Worm (Caenorhabditis elegans) whole organism, L4 larva: ENCODE results near the gene srj-25.

Experiments
- D1046.2 ChIP-seq: fragments of 200-800 bp; sonication (Bioruptor generic); IDR thresholded peaks from 2 replicates; pipeline ENCODE4 v1.3.6; 2022; ENCODE audit warnings: missing genetic modification characterization, missing compliant biosample characterization
- F26F4.8 ChIP-seq: fragments of 200-800 bp; sonication (Bioruptor generic); conservative IDR thresholded peaks from 2 replicates; pipeline ENCODE4 v1.3.6; 2022; ENCODE audit warnings: missing genetic modification characterization, missing compliant biosample characterization
- R02D3.7 ChIP-seq: fragments of 150-350 bp; sonication (generic microtip); optimal IDR thresholded peaks from 3 replicates; lab custom pipeline; 2014; ENCODE audit warnings: missing biosample characterization, missing genetic modification characterization
- Y75B8A.6 ChIP-seq: fragments of 200-800 bp; sonication (Bioruptor generic); IDR thresholded peaks from 2 replicates; pipeline ENCODE4 v1.3.6; 2022; ENCODE audit warnings: missing genetic modification reagents, missing genetic modification characterization, missing compliant biosample characterization
- ZK337.2 ChIP-seq: fragments of 200-800 bp; sonication (Bioruptor generic); IDR thresholded peaks from 2 replicates; pipeline ENCODE4 v1.3.6; 2022; ENCODE audit warnings: missing genetic modification reagents, missing genetic modification characterization, missing compliant biosample characterization
- ama-1 ChIP-seq: fragments of 150-350 bp; optimal IDR thresholded peaks from 2 replicates; lab custom pipeline; 2014; ENCODE audit warnings: inconsistent platforms, mixed read lengths
- arid-1 ChIP-seq: fragments of 200-800 bp; sonication (Bioruptor generic); conservative IDR thresholded peaks from 2 replicates; pipeline ENCODE4 v1.3.6; 2022; ENCODE audit warnings: missing genetic modification reagents, missing genetic modification characterization, missing compliant biosample characterization
- ceh-20 ChIP-seq: fragments of 200-800 bp; sonication (Bioruptor generic); IDR thresholded peaks from 2 replicates; pipeline ENCODE4 v1.3.6; 2022; ENCODE audit warnings: missing genetic modification reagents, missing genetic modification characterization, missing compliant biosample characterization
- ceh-32 ChIP-seq: sonication (generic microtip); optimal IDR thresholded peaks from 2 replicates; lab custom pipeline; 2016; ENCODE audit warnings: mild to moderate bottlenecking, missing genetic modification characterization, missing compliant biosample characterization; ENCODE audit not compliant: poor library complexity
- ceh-44 ChIP-seq: fragments of 200-800 bp; sonication (Bioruptor generic); IDR thresholded peaks from 2 replicates; pipeline ENCODE4 v1.3.6; 2022; ENCODE audit warnings: missing genetic modification reagents, missing genetic modification characterization, missing compliant biosample characterization
- ceh-82 ChIP-seq: sonication (generic microtip); optimal IDR thresholded peaks from 2 replicates; lab custom pipeline; 2017; ENCODE audit warnings: missing biosample characterization, missing genetic modification characterization
- ctbp-1 ChIP-seq: fragments of 200-800 bp; sonication (Bioruptor generic); IDR thresholded peaks from 2 replicates; pipeline ENCODE4 v1.3.6; 2022; ENCODE audit warnings: missing genetic modification reagents, missing genetic modification characterization, missing compliant biosample characterization
- daf-16 ChIP-seq, 3 experiments: sonication (generic microtip); optimal IDR thresholded peaks; 2 replicates each; lab custom pipeline; 2016 to 2017; ENCODE audit warnings: missing genetic modification characterization in 3 of 3, missing genetic modification reagents in 3 of 3, mild to moderate bottlenecking in 2 of 3, missing compliant biosample characterization in 2 of 3, missing biosample characterization in 1 of 3, moderate library complexity in 1 of 3
- daf-8 ChIP-seq: fragments of 200-800 bp; sonication (Bioruptor generic); IDR thresholded peaks from 2 replicates; pipeline ENCODE4 v1.3.6; 2022; ENCODE audit warnings: missing genetic modification characterization, missing compliant biosample characterization
- dmd-8 ChIP-seq: fragments of 200-800 bp; sonication (Bioruptor generic); IDR thresholded peaks from 2 replicates; pipeline ENCODE4 v1.3.6; 2022; ENCODE audit warnings: missing genetic modification characterization, missing compliant biosample characterization
- duxl-1 ChIP-seq: sonication (generic microtip); optimal IDR thresholded peaks from 2 replicates; lab custom pipeline; 2016; ENCODE audit warnings: mild to moderate bottlenecking, missing genetic modification characterization, moderate library complexity, missing compliant biosample characterization; ENCODE audit not compliant: poor library complexity
- egl-43 ChIP-seq: fragments of 200-800 bp; sonication (Bioruptor generic); IDR thresholded peaks from 2 replicates; pipeline ENCODE4 v1.3.6; 2022; ENCODE audit warnings: missing genetic modification reagents, missing genetic modification characterization, missing compliant biosample characterization
- fos-1 ChIP-seq: fragments of 150-350 bp; optimal IDR thresholded peaks from 2 replicates; lab custom pipeline; 2014; ENCODE audit warnings: missing biosample characterization, missing genetic modification characterization
- gei-8 ChIP-seq: fragments of 200-800 bp; sonication (Bioruptor generic); optimal IDR thresholded peaks from 2 replicates; lab custom pipeline; 2018; ENCODE audit warnings: mild to moderate bottlenecking, missing genetic modification characterization, missing compliant biosample characterization
- lin-15B ChIP-seq: fragments of 150-350 bp; sonication (generic microtip); optimal IDR thresholded peaks from 3 replicates; lab custom pipeline; 2014; ENCODE audit warnings: missing biosample characterization, missing genetic modification characterization
- lin-38 ChIP-seq: fragments of 200-800 bp; sonication (Bioruptor generic); IDR thresholded peaks from 2 replicates; pipeline ENCODE4 v1.3.6; 2022; ENCODE audit warnings: missing genetic modification reagents, missing genetic modification characterization, missing compliant biosample characterization
- lir-3 ChIP-seq: sonication (generic microtip); optimal IDR thresholded peaks from 2 replicates; lab custom pipeline; 2016; ENCODE audit warnings: mild to moderate bottlenecking, missing genetic modification characterization, missing compliant biosample characterization
- mep-1 ChIP-seq: fragments of 150-350 bp; sonication (generic microtip); optimal IDR thresholded peaks from 3 replicates; lab custom pipeline; 2014; ENCODE audit warnings: missing biosample characterization, missing genetic modification characterization
- nhr-10 ChIP-seq: fragments of 150-350 bp; optimal IDR thresholded peaks from 2 replicates; lab custom pipeline; 2014; ENCODE audit warnings: missing biosample characterization, missing genetic modification characterization
- nhr-11 ChIP-seq: fragments of 150-350 bp; optimal IDR thresholded peaks from 2 replicates; lab custom pipeline; 2014; ENCODE audit warnings: missing biosample characterization, missing genetic modification characterization
- nhr-111 ChIP-seq: fragments of 200-800 bp; sonication (Bioruptor generic); optimal IDR thresholded peaks from 2 replicates; lab custom pipeline; 2018; ENCODE audit warnings: mild to moderate bottlenecking, missing genetic modification characterization, missing compliant biosample characterization
- nhr-42 ChIP-seq: fragments of 200-800 bp; sonication (Bioruptor generic); IDR thresholded peaks from 2 replicates; pipeline ENCODE4 v1.3.6; 2022; ENCODE audit warnings: missing genetic modification characterization, missing compliant biosample characterization
- nhr-48 ChIP-seq: sonication (generic microtip); optimal IDR thresholded peaks from 2 replicates; lab custom pipeline; 2016; ENCODE audit warnings: mild to moderate bottlenecking, missing genetic modification characterization, missing compliant biosample characterization
- nhr-6 ChIP-seq: fragments of 150-350 bp; optimal IDR thresholded peaks from 2 replicates; lab custom pipeline; 2014; ENCODE audit warnings: missing biosample characterization, missing genetic modification characterization
- pha-4 ChIP-seq, 2 experiments: fragments of 150-350 bp in 1 of 2; fragments of 200-800 bp in 1 of 2; sonication (Bioruptor generic) in 1 of 2; IDR thresholded peaks in 1 of 2; optimal IDR thresholded peaks in 1 of 2; 2 replicates each; pipeline versions ENCODE4 v1.3.6 to Lab custom; 2014 to 2022; ENCODE audit warnings: missing genetic modification characterization in 2 of 2, missing genetic modification reagents in 2 of 2, missing biosample characterization in 1 of 2, missing compliant biosample characterization in 1 of 2
- rbr-2 ChIP-seq: sonication (generic microtip); optimal IDR thresholded peaks from 2 replicates; lab custom pipeline; 2016; ENCODE audit warnings: missing genotype, missing genetic modification characterization, missing compliant biosample characterization
- sdz-12 ChIP-seq: fragments of 200-800 bp; sonication (Bioruptor generic); optimal IDR thresholded peaks from 2 replicates; lab custom pipeline; 2018; ENCODE audit warnings: mild to moderate bottlenecking, missing genetic modification characterization, missing compliant biosample characterization
- set-16 ChIP-seq: fragments of 200-800 bp; sonication (Bioruptor generic); IDR thresholded peaks from 2 replicates; pipeline ENCODE4 v1.3.6; 2022; ENCODE audit warnings: missing genetic modification reagents, missing genetic modification characterization, missing compliant biosample characterization
- skn-1 ChIP-seq: fragments of 150-350 bp; optimal IDR thresholded peaks from 2 replicates; lab custom pipeline; 2014; ENCODE audit warnings: missing biosample characterization, missing genetic modification characterization
- spr-3 ChIP-seq: fragments of 200-800 bp; sonication (Bioruptor generic); optimal IDR thresholded peaks from 2 replicates; lab custom pipeline; 2018; ENCODE audit warnings: mild to moderate bottlenecking, missing genetic modification characterization, missing compliant biosample characterization
- tag-97 ChIP-seq: fragments of 200-800 bp; sonication (Bioruptor generic); IDR thresholded peaks from 2 replicates; pipeline ENCODE4 v1.3.6; 2022; ENCODE audit warnings: missing genetic modification characterization, missing compliant biosample characterization
- unc-62 ChIP-seq, 3 experiments: fragments of 150-350 bp in 1 of 3; sonication (generic microtip); optimal IDR thresholded peaks in 2 of 3; peaks in 1 of 3; 1 replicate in 1 of 3; 2 replicates in 2 of 3; lab custom pipeline; 2014 to 2017; ENCODE audit warnings: missing biosample characterization in 3 of 3, missing genetic modification characterization in 3 of 3, missing genetic modification reagents in 3 of 3, missing genotype in 1 of 3
- zfp-2 ChIP-seq: sonication (generic microtip); optimal IDR thresholded peaks from 2 replicates; lab custom pipeline; 2016; ENCODE audit warnings: mild to moderate bottlenecking, missing genetic modification characterization, missing compliant biosample characterization
- zfp-3 ChIP-seq: fragments of 200-800 bp; sonication (Bioruptor generic); conservative IDR thresholded peaks from 2 replicates; pipeline ENCODE4 v1.3.6; 2022; ENCODE audit warnings: missing genetic modification reagents, missing genetic modification characterization, missing compliant biosample characterization
- zip-2 ChIP-seq: fragments of 150-350 bp; optimal IDR thresholded peaks from 2 replicates; lab custom pipeline; 2014; ENCODE audit warnings: missing biosample characterization, missing genetic modification characterization

srj-25 gene

DNA sequence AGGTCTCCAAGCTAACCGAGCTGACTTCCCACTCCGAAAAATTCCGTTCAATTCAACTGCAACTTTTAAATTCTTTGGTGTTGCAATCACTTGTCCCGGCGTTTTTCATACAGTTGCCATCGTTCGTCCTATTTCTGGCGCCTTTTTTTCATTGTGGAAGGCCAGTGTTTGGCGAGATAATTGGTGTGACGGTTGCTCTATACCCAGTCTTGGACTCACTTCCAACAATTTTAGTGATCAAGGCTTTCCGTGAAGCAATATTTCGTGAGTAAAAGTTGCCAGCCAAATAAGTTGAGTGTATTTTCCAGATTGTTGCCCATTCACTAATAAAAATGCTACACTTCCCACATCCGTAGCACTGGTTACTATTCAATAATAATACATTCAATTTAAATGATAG lies 36.1 kb upstream of the srj-25 start:
- TF ChIP-seq D1046.2 (no peak), dmd-8 (GFP tag; lab: Robert Waterston, UW) (no peak), spr-3 (GFP tag; lab: Kevin White, UChicago) (no peak), unc-62 (GFP tag; optimal IDR thresholded peaks at IDR 0.05 in 1 of 2; lab: Kevin White, UChicago) (peak in 1 of 2 experiments; percentile 91), unc-62 (tag; optimal IDR thresholded peaks at IDR 0.05; lab: Kevin White, UChicago) (no peak), zip-2 (no peak), zfp-2 (tag; lab: Kevin White, UChicago) (no peak)
- TF ChIP-seq, all 104 proteins: peak for 1

DNA sequence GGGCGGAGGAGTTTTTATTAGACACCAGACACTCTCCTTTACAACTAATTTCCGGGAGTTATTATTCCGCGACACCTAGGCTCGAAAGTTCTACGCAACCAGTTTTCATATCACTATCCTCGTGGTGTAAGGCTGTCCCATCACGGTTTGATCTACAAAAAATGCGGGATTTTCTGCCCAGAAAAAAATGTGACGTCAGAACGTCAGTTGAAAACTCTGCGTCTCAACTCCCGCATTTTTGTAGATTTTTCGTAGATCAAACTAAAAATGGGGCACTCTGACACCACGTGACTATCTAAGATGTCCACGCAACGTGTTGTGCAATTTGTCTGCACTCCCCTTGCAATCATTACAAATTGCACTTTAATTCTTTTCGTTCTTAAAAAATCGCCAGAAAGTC lies 28.7 kb upstream of the srj-25 start, which contains the start of gene str-238:
Gene str-238 (plus strand): TSS at position 301 of the 400 bp plus-strand sequence.
- no peak for TF ChIP-seq ceh-20 (GFP tag; lab: Robert Waterston, UW)
- TF ChIP-seq F26F4.8, result no peak
- TF ChIP-seq nhr-111 (GFP tag; lab: Kevin White, UChicago), result no peak
- no peak for TF ChIP-seq nhr-11 (tag; lab: Kevin White, UChicago)
- no peak for TF ChIP-seq lir-3 (tag; lab: Kevin White, UChicago)
- TF ChIP-seq ZK337.2, result no peak
- no peak for TF ChIP-seq nhr-42 (GFP tag; lab: Robert Waterston, UW)
- no peak for TF ChIP-seq arid-1 (GFP tag; lab: Robert Waterston, UW)
- TF ChIP-seq R02D3.7 (tag; lab: Kevin White, UChicago), result no peak
- no peak for TF ChIP-seq ceh-32 (tag; lab: Kevin White, UChicago)
- TF ChIP-seq nhr-10 (tag; lab: Kevin White, UChicago), result no peak
- no peak for TF ChIP-seq nhr-6 (tag; lab: Kevin White, UChicago)
- no peak for TF ChIP-seq fos-1 (tag; lab: Kevin White, UChicago)
- TF ChIP-seq mep-1 (tag; lab: Kevin White, UChicago), result no peak
- TF ChIP-seq zfp-3 (GFP tag; lab: Robert Waterston, UW), result no peak
- no peak for TF ChIP-seq ceh-82
- TF ChIP-seq lin-38, result no peak
- TF ChIP-seq gei-8 (GFP tag; lab: Kevin White, UChicago), result no peak
- no peak for TF ChIP-seq sdz-12

DNA sequence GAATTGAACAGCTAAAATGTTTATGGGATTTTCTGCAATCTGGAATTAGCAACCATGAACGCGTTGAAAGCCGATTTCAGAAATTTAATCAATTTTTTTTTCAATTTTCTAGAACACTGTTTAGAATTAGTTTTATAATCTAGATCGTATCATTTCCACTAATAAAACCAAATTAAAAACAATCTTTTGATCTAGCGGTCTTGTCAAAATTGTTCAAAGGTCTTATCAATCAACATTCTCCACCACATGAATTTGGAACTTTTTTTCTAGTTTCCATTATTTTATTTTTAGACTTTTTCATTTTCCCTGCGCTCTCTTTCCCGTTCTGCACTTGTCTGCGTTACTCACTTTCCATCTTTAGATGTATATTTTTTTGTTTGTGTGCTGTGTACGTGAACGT lies 26.3 kb upstream of the srj-25 start, which contains the start of gene srp-2:
Gene srp-2 (plus strand): TSS at position 301 of the 400 bp plus-strand sequence.
- TF ChIP-seq ama-1 (no peak), gei-8 (GFP tag; lab: Kevin White, UChicago) (no peak), zip-2 (no peak), duxl-1 (no peak), pha-4 (GFP tag; IDR thresholded peaks at IDR 0.05; lab: Robert Waterston, UW) (no peak), pha-4 (tag; optimal IDR thresholded peaks at IDR 0.05; lab: Kevin White, UChicago) (no peak), nhr-42 (GFP tag; lab: Robert Waterston, UW) (no peak), spr-3 (GFP tag; lab: Kevin White, UChicago) (no peak), tag-97 (GFP tag; lab: Robert Waterston, UW) (no peak), R02D3.7 (tag; lab: Kevin White, UChicago) (no peak), daf-8 (GFP tag; lab: Robert Waterston, UW) (no peak), F26F4.8 (no peak), egl-43 (GFP tag; lab: Robert Waterston, UW) (no peak), ZK337.2 (no peak), daf-16 (GFP tag; optimal IDR thresholded peaks at IDR 0.05; lab: Kevin White, UChicago) (no peak), daf-16 (tag; optimal IDR thresholded peaks at IDR 0.05; lab: Kevin White, UChicago) (no peak), rbr-2 (tag; lab: Kevin White, UChicago) (no peak)

DNA sequence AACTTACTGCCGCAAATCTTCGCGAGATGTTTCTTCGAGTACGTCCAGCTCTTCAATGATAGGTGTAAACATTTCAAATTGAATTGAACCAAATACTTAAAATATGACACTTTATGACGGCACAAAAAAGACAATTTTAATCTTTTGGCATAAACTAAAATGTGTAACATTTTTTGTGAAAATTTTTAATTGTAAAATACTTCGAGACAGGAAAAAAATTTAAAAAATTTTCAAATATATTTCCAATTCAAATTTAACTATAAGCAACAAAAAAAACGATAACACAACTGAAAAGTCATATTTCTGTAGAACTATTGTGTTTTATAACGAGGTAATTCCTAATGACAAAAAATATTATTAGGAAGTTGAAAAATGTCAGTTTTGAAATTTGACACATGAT lies 25.8 kb upstream of the srj-25 start, which contains the start of gene C05E4.12:
Gene C05E4.12 (minus strand): TSS at position 101 of the 400 bp plus-strand sequence.
- TF ChIP-seq ceh-44 (GFP tag; lab: Robert Waterston, UW) (no peak), set-16 (GFP tag; lab: Robert Waterston, UW) (no peak), nhr-11 (tag; lab: Kevin White, UChicago) (no peak), mep-1 (tag; lab: Kevin White, UChicago) (no peak), nhr-48 (tag; lab: Kevin White, UChicago) (no peak), lin-15B (no peak), ctbp-1 (GFP tag; lab: Robert Waterston, UW) (no peak), Y75B8A.6 (GFP tag; lab: Robert Waterston, UW) (no peak), skn-1 (tag; lab: Kevin White, UChicago) (no peak), R02D3.7 (tag; lab: Kevin White, UChicago) (no peak), ceh-20 (GFP tag; lab: Robert Waterston, UW) (no peak)
